Worm (Caenorhabditis elegans) whole organism, L4/young adult: ENCODE measurements around the gene crn-2.

Source experiments
- W03F9.2 ChIP-seq: fragments of 150-350 bp; optimal IDR thresholded peaks from 2 replicates; lab custom pipeline; 2014; ENCODE audit warnings: missing biosample characterization, missing genetic modification characterization
- dao-5 ChIP-seq: sonication (generic microtip); optimal IDR thresholded peaks from 2 replicates; lab custom pipeline; 2016; ENCODE audit warnings: missing genotype, missing genetic modification characterization, moderate library complexity, missing compliant biosample characterization
- him-1 ChIP-seq: sonication (generic microtip); optimal IDR thresholded peaks from 2 replicates; lab custom pipeline; 2016; ENCODE audit warnings: missing genotype, missing genetic modification reagents, missing genetic modification characterization, missing compliant biosample characterization

The crn-2 gene

DNA sequence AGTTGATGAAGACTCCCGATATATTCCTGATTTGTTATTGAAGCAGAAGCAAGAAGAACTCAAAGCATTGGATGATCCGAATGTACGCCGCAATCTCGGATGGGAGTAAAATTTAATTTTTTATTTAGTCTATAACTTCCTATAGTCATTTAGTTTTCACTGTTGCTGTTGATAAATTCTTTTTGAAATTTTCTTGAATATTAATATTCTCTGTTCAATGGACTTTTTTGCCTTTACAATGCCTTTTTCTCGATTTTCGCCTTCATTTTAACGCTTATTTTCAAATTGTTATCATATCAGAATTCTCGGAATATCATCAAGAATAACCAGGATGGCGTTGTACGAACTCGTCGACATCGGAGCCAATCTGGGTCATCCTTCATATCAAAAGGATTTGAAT, at the start of gene crn-2:
Gene crn-2 (plus strand): TSS at position 301 of the 400 bp plus-strand sequence.
- no peak for TF ChIP-seq dao-5 (tag; lab: Kevin White, UChicago)
- no peak for TF ChIP-seq him-1
- no peak for TF ChIP-seq W03F9.2 (tag; lab: Kevin White, UChicago)

DNA sequence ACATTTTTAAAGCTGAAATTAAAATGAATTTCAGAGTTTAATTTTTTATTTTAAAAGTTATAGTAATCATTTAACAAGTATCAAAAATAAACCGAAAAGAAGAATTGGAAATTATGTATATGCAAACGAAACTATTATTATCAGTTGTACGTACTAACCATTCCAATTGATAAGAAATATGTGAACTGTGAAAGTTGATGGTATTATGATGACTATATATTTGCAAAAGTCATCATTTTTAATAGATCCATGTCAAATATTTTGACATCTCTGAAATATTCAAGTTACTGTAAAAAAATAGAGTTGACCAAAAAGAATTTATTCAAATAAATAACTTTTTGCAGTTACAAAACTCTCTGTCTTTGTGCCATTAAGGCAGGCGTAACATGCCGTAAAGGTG, 46.4 kb upstream of the crn-2 start, which contains the start of gene ugt-48:
Gene ugt-48 (minus strand): TSS at position 12 of the 400 bp plus-strand sequence.
- TF ChIP-seq W03F9.2 (tag; lab: Kevin White, UChicago) (no peak), him-1 (no peak), dao-5 (tag; lab: Kevin White, UChicago) (no peak)

DNA sequence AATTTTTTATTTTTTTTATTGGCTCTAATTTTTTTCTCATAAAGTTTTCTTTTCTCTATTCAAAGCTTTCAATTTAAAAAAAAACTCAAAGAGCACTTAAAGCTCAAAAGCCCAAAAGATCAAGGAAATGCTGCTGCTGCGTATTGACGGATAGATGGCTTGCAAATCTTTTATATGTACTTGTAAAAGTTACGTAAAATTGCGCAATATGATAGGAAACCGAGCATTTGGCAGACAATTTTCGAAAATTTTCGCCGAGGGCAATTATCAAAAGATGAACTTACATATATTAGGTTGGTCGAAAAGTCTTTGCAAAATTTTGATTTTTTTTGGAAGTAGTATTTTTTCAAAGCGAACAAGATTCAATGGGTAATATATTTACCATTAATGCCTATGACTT, 45.9 kb upstream of the crn-2 start:
- TF ChIP-seq W03F9.2 (tag; lab: Kevin White, UChicago) (no peak), dao-5 (tag; lab: Kevin White, UChicago) (no peak), him-1 (no peak)

DNA sequence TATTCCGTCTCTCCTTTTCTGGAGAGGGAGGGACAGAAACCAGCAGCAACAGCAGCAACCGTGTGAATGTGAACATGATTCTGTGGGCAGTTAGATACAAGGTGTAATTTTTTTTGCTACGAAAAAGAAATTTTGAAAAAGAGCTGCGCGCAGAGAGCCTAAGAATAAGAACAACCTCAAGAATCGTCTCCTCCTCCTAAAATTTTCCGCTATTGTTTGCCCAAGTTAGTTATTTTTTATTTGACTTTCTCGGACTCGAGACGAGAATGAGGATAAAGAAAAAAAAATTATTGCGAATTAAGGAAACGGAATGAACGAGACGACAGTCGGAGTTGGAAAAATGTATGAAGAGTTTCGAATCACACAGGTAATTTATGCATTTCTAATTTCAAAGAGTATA, 35.8 kb upstream of the crn-2 start, which contains the start of gene glb-5:
Gene glb-5 (plus strand): TSS at position 301 of the 400 bp plus-strand sequence.
- TF ChIP-seq dao-5 (tag; lab: Kevin White, UChicago) (no peak), W03F9.2 (tag; lab: Kevin White, UChicago) (no peak), him-1 (no peak)

DNA sequence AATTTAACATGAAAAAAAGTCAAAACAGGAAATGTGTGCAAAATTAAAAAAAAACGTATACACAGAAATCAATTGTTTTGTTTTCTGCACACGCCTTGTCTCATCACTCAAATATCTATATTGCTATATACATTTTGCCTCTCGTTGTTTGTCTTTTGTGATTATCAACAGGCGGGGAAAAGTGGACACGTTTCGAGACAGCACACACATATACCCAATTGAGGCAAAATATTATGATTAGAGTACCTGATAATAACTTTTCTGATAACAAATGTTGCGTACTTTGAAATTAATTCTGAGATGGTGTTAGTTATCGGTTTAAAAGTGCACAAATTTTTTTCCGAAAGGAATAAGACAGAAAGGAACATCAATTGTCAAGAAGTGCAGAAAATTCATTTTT, 34.5 kb upstream of the crn-2 start:
- TF ChIP-seq dao-5 (tag; lab: Kevin White, UChicago) (no peak), W03F9.2 (tag; lab: Kevin White, UChicago) (no peak), him-1 (no peak)

DNA sequence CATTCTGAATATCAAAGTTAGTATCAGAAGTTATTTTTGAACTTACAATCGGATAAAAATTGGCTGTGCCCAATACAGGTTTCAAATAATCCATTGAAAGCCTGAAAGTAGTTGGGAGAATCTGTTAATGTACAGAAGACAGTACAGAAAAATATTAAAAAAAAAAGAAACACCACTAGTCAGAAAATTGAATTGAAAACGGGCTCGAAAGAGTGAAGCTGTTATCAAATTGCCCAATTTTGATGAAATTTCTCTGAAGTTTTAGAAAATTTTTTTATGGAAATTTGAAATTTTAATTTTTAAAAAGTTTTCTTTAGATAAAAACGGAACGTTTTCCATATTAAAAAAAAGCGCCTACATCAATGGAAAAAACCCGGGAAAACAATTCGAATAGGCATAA, 27.3 kb upstream of the crn-2 start, which contains the start of gene C18C4.7:
Gene C18C4.7 (minus strand): TSS at position 101 of the 400 bp plus-strand sequence.
- TF ChIP-seq him-1 (no peak), dao-5 (tag; lab: Kevin White, UChicago) (no peak), W03F9.2 (tag; lab: Kevin White, UChicago) (no peak)

DNA sequence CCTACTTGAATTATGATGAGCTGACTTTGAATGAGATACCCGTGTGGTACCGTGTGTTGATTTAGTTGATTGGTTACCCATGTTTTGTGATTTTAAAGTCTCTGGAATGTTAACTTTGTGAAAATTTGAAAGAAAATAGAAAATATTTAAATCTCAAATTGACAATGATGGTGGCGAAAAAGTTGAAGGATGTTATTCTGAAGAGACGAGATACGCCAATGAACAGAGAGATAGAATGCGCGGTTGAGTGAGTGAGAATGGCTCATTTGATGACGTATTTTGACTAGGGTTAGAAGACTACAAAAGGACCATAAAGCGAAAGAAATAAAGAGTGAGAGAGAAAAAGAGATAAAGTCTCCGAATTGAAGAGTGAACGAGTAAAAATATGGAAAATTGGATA, 24.0 kb upstream of the crn-2 start, which contains the start of gene glb-6:
Gene glb-6 (minus strand): TSS at position 101 of the 400 bp plus-strand sequence.
- TF ChIP-seq dao-5 (tag; lab: Kevin White, UChicago) = no peak
- no peak for TF ChIP-seq him-1
- no peak for TF ChIP-seq W03F9.2 (tag; lab: Kevin White, UChicago)

DNA sequence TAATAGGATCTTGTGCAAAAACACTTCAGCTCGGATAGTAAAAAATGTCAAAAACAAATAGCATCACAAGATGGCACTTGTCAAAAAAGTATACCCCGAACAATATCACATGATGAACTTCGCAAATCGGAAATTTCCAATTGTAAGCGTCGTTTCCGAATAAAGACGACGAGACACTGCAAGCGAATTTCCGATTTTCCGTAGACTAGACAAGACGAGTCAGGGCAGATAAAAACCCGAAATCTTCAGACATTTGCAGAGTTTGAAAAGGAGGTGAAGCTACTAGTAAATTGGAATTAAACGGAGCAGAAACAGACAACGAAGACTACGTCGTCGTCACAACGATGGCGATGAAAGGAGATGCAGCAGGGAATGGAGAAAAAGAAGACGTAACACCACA, 22.7 kb upstream of the crn-2 start:
- no peak for TF ChIP-seq W03F9.2 (tag; lab: Kevin White, UChicago)
- no peak for TF ChIP-seq him-1
- TF ChIP-seq dao-5 (tag; lab: Kevin White, UChicago) = no peak

DNA sequence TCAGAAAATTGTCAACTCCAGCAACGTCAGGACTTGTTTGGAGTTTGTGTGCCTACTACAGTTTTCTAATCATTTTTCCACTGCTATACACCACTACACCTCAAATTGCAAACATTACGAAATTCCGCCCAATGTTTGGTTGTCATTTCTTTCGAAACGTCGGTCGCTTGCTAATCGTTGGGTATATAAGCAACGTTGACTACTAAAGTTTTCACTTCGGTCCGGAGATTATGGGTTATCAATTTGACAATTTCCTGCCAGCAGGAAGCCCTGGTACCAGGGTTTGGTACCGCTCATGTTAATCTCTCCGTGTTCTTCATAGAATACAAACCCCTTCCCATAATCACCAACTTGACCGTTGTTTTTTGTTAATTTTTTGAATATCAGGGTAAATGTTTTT, 18.4 kb upstream of the crn-2 start:
- TF ChIP-seq dao-5 (tag; lab: Kevin White, UChicago) (no peak), W03F9.2 (tag; lab: Kevin White, UChicago) (peak; percentile 54), him-1 (peak; percentile 27)

DNA sequence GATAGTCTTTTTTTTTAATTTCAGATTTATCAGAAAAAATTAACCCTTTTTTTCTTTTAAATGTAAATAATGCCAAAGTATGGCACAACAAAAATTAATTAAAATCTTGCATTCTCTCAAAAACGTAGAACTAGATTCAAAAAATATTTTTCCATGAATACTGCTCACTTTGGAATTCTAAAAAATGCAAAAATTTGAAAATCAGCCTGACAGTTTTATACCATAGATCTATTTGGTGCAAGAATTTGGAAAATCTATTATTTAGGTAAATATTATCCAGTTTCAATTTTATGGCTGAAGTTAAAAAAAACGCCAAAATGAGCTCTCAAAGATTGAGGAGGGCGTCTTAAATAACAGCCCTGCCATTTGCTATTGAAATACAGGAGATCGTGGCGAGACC, 14.7 kb upstream of the crn-2 start:
- TF ChIP-seq him-1 (no peak), W03F9.2 (tag; lab: Kevin White, UChicago) (no peak), dao-5 (tag; lab: Kevin White, UChicago) (no peak)

DNA sequence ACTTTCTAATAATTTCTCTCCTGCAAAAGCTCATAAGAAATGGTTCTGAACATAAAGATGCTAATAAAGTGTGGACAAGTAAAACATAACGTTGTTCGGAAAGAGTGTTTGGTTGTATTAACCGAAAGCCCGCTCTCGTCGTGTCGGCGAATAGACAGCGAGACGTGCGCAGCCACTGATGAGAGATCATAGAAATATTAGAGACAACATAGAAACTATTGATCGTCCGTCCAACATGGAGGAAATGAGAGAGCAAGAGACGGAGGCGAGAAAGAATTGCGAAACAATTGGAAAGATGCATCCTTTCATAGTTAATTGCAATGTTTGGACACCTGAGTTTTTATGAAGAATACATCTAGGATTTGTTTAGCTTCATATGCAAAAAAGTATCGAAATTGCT, 13.9 kb upstream of the crn-2 start:
- no peak for TF ChIP-seq dao-5 (tag; lab: Kevin White, UChicago)
- TF ChIP-seq W03F9.2 (tag; lab: Kevin White, UChicago) = no peak
- no peak for TF ChIP-seq him-1

DNA sequence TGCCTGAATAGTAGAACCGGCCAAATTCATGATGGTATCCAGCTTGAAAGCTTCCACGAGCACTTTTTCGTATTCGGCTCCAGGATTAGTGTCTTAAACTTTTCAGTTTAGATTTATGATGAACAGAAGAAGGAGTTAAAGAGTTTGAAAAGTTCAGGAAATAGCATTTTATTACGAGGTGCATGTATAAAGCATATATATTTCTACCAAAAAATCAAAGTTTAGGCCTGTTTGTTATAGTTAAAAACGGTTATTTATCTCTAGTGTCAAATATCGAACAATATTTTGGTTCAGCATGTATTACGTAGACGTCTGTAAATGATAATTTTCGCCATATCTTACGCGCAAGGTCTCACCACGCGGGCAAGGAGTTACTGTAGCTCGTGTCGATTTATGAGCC, 13.1 kb upstream of the crn-2 start, which contains the start of gene klc-2:
Gene klc-2 (minus strand): TSS at position 101 of the 400 bp plus-strand sequence.
- TF ChIP-seq dao-5 (tag; lab: Kevin White, UChicago) = no peak
- TF ChIP-seq him-1 = no peak
- no peak for TF ChIP-seq W03F9.2 (tag; lab: Kevin White, UChicago)

DNA sequence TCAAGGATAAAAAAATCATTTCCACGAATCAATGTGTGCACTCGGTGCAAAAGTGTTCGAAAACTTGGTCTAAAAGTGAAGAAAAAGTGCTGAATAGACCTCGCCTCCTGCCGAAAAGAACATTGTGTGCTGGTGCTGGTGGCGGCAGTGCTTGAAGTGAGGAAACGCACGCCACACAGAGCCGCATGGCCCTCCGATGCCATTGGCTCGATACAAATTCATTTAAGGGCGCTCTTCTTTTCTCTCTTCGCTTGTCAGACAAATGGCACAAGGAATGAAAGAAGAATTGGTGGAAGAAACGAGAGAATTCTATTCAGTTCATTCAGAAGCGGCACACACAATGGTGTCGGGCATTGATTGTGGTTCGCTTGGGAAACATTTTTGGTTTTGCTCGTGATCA, 12.1 kb upstream of the crn-2 start:
- no peak for TF ChIP-seq dao-5 (tag; lab: Kevin White, UChicago)
- TF ChIP-seq W03F9.2 (tag; lab: Kevin White, UChicago) = no peak
- TF ChIP-seq him-1 = no peak

DNA sequence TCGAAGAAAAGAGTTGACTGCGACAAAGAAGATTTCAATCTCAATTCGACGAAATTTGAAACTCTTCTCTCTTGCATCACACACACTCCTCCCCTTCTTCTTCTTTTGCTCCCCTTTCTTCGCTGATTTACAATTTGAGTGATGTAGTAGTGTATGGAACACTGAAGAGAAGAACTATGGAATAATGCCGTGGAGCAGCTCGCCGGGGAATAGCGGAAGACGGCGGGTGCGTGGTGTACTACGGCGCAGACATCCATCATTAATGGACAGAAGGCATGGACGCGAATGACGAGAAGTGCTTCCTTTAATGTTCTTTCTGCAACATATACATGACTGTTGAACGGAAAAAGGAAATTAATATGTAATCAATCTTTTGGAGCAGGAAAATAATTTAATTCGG, 11.6 kb upstream of the crn-2 start:
- no peak for TF ChIP-seq him-1

DNA sequence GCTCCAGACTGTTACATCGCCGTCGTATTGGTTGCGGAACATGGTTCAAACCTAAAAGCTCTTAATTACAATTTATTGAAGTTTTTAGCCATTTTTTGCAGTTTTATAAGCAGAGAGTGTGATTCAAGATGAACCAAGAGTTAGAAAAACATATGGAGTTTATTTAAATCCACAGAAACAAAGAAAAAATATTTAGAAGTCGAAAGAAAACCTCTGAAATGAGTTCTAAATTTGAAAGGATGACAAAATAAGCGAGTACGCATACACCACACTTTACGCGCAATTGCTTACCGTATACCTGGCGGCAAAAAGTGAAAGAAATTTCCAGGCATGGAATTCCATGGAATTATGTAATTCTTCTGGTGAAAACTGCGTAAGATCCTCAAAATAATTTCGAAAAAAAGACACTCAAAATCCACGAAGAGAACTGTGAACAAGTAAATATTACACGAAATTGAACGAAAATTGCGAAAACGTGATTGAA, 10.1 kb upstream of the crn-2 start, which contains the start of gene pas-6:
Gene pas-6 (minus strand): TSS at position 51 of the 484 bp plus-strand sequence.
- TF ChIP-seq dao-5 (tag; lab: Kevin White, UChicago) = no peak
- peak; percentile 10 for TF ChIP-seq W03F9.2 (tag; lab: Kevin White, UChicago)
- no peak for TF ChIP-seq him-1
